Fruit fly (Drosophila melanogaster): ENCODE data around the gene Rab9Fb.
"Not testable (repeated sequence)": the region's sequence is repeated elsewhere in the genome, so short reads cannot be mapped to it uniquely, and the experiment has no call there.

Rab9Fb gene

DNA sequence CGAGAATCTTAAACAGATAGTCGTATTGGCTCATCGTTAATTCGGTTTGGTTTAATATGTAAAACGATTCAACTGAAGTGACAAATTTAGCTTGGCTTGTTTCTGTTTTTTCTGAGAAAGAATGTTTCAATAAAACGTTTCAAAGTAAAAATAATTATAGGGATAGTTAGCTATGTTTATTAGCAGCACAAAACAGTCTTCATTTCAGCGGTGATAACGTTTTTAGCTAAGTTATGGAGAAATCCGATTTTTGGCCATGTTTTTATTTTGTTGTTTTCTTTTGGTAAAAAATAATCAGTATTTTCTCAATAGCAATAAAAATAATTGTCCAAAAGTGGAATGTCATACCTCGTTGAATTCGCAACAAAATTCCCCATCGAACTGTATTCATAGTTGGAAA lies at the start of gene Rab9Fb:
Gene Rab9Fb, minus strand, starts transcription at position 101 of the 400 bp plus-strand sequence.
- TF ChIP-seq ttk (optimal IDR thresholded peaks at IDR 0.05) (no peak), Sin3A (optimal IDR thresholded peaks at IDR 0.05) (no peak), Myc (optimal IDR thresholded peaks at IDR 0.05) (no peak), h (optimal IDR thresholded peaks at IDR 0.05) (no peak), psq (optimal IDR thresholded peaks at IDR 0.05) (no peak), insv (optimal IDR thresholded peaks at IDR 0.05) (no peak)

- TF ChIP-seq psq (optimal IDR thresholded peaks at IDR 0.05) (no peak), Myc (optimal IDR thresholded peaks at IDR 0.05) (no peak), Sin3A (optimal IDR thresholded peaks at IDR 0.05) (no peak), insv (optimal IDR thresholded peaks at IDR 0.05) (no peak), ttk (optimal IDR thresholded peaks at IDR 0.05) (no peak), h (optimal IDR thresholded peaks at IDR 0.05) (no peak)
Measured at dm6 chrX:10966978-10967731, 14.9 kb upstream of the Rab9Fb start, which contains the start of gene C901. Gene C901, minus strand, starts transcription at chrX:10967134.

DNA sequence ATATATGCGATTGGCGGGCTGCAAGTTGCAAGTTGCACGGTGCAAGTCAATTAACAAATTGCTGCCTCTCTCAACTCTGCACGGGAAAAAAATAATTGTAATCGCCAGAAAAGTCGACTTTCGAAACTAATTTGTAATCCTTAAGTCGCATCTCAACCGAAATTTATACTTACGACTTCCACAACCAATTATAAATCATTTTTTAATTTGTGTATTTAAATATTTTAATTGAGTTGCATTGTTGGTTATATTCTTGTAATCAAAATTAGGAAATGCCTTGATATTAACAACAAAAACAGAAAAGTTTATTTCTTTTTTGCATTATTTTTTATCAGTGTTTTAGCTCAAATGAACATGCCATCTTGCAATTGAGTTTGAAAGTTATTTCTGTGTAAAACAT lies 7.6 kb upstream of the Rab9Fb start:
- TF ChIP-seq h (optimal IDR thresholded peaks at IDR 0.05): no peak
- no peak for TF ChIP-seq Myc (optimal IDR thresholded peaks at IDR 0.05)
- no peak for TF ChIP-seq Sin3A (optimal IDR thresholded peaks at IDR 0.05)
- no peak for TF ChIP-seq ttk (optimal IDR thresholded peaks at IDR 0.05)
- no peak for TF ChIP-seq insv (optimal IDR thresholded peaks at IDR 0.05)
- TF ChIP-seq psq (optimal IDR thresholded peaks at IDR 0.05): no peak

- no peak for TF ChIP-seq ttk (optimal IDR thresholded peaks at IDR 0.05)
- no peak for TF ChIP-seq h (optimal IDR thresholded peaks at IDR 0.05)
- TF ChIP-seq Sin3A (optimal IDR thresholded peaks at IDR 0.05): no peak
- TF ChIP-seq Myc (optimal IDR thresholded peaks at IDR 0.05): no peak
- no peak for TF ChIP-seq insv (optimal IDR thresholded peaks at IDR 0.05)
- TF ChIP-seq psq (optimal IDR thresholded peaks at IDR 0.05): no peak
Measured at dm6 chrX:10953240-10953639, 954 bp upstream of the Rab9Fb start.

dm6 chrX:10950930-10951329 lies 1.4 kb downstream of the Rab9Fb start, which contains the start of gene Rab9Fa:
Gene Rab9Fa, minus strand, starts transcription at chrX:10951030.
- TF ChIP-seq Sin3A, Myc, psq (optimal IDR thresholded peaks at IDR 0.05): not testable (repeated sequence)

- TF ChIP-seq Myc (optimal IDR thresholded peaks at IDR 0.05) (no peak), insv (optimal IDR thresholded peaks at IDR 0.05) (no peak), h (optimal IDR thresholded peaks at IDR 0.05) (no peak), Sin3A (optimal IDR thresholded peaks at IDR 0.05) (no peak), psq (optimal IDR thresholded peaks at IDR 0.05) (no peak), ttk (optimal IDR thresholded peaks at IDR 0.05) (no peak)
Measured at dm6 chrX:10936599-10936998, 15.7 kb downstream of the Rab9Fb start.

DNA sequence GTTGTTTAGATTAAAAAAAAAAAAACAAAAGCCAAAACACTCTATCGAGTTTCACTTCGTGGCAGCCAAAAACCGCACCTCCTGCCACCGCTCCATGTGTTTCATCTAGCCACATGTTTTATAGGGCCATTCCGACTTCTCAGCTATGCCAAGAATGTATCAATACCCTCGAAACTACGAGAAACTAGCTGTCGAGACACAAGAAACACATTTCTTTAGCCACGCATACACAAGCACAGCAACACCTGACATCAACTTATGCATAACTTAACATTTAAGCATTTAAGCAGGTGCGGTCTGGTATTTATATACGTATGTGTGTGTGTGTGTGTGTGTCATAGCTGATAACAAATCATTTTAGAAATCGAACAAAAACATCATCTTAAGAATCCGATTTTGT lies 16.7 kb downstream of the Rab9Fb start:
- TF ChIP-seq h (optimal IDR thresholded peaks at IDR 0.05): no peak
- no peak for TF ChIP-seq insv (optimal IDR thresholded peaks at IDR 0.05)
- TF ChIP-seq psq (optimal IDR thresholded peaks at IDR 0.05): no peak
- TF ChIP-seq Myc (optimal IDR thresholded peaks at IDR 0.05): no peak
- no peak for TF ChIP-seq ttk (optimal IDR thresholded peaks at IDR 0.05)
- no peak for TF ChIP-seq Sin3A (optimal IDR thresholded peaks at IDR 0.05)

dm6 chrX:10933776-10934175 lies 18.5 kb downstream of the Rab9Fb start:
- no peak for TF ChIP-seq Myc (optimal IDR thresholded peaks at IDR 0.05)
- TF ChIP-seq insv (optimal IDR thresholded peaks at IDR 0.05): no peak
- no peak for TF ChIP-seq ttk (optimal IDR thresholded peaks at IDR 0.05)
- no peak for TF ChIP-seq Sin3A (optimal IDR thresholded peaks at IDR 0.05)
- no peak for TF ChIP-seq h (optimal IDR thresholded peaks at IDR 0.05)
- TF ChIP-seq psq (optimal IDR thresholded peaks at IDR 0.05): no peak

DNA sequence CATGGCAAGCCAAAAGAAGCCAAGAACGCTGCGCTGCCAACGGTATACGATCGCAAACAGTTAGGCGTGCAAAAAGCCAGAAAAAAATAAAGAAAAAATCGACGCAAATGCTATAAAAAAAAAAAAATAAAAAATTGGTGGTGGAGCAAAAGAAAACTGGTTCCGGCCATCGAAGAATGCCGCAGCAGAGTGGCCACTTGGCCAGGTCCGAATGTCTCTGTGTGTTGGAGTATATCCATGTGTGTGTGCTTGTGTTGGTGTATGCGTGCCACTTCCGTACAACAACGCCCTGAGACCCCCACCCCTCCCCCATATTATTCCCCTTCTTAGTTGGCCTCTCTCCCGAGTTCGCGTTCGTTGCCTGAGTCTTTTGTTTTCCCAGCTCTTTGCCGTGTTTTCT lies 20.0 kb downstream of the Rab9Fb start:
- TF ChIP-seq Myc (optimal IDR thresholded peaks at IDR 0.05) (no peak), h (optimal IDR thresholded peaks at IDR 0.05) (no peak), ttk (optimal IDR thresholded peaks at IDR 0.05) (no peak), insv (optimal IDR thresholded peaks at IDR 0.05) (no peak), Sin3A (optimal IDR thresholded peaks at IDR 0.05) (no peak), psq (optimal IDR thresholded peaks at IDR 0.05) (no peak)

DNA sequence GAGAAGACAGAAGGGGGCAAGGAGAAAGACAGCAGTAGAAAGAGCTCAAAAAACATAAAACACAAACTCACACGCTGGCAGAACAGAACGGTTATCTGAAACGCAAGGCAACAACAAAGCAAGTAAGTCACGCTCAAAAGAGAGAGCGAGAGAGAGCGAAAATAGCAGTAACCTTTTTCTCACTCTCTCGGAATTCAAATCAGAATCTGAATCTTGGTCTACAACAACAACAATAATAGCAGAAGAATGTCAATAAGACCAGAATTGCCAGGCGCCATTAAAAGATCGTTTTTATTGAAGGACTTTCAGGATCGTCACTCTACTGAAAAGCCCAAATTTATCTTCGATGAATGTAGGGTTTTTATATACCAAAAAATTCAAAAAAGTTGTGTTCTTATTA lies 21.0 kb downstream of the Rab9Fb start:
- no peak for TF ChIP-seq insv (optimal IDR thresholded peaks at IDR 0.05)
- TF ChIP-seq psq (optimal IDR thresholded peaks at IDR 0.05): no peak
- TF ChIP-seq Myc (optimal IDR thresholded peaks at IDR 0.05): no peak
- TF ChIP-seq Sin3A (optimal IDR thresholded peaks at IDR 0.05): no peak
- TF ChIP-seq h (optimal IDR thresholded peaks at IDR 0.05): no peak
- no peak for TF ChIP-seq ttk (optimal IDR thresholded peaks at IDR 0.05)

dm6 chrX:10930553-10931092 lies 21.7 kb downstream of the Rab9Fb start, which contains the start of gene Myo10A:
Gene Myo10A, plus strand, starts transcription at chrX:10930840.
- TF ChIP-seq Sin3A (optimal IDR thresholded peaks at IDR 0.05) (no peak), ttk (optimal IDR thresholded peaks at IDR 0.05) (no peak), insv (optimal IDR thresholded peaks at IDR 0.05) (no peak)

DNA sequence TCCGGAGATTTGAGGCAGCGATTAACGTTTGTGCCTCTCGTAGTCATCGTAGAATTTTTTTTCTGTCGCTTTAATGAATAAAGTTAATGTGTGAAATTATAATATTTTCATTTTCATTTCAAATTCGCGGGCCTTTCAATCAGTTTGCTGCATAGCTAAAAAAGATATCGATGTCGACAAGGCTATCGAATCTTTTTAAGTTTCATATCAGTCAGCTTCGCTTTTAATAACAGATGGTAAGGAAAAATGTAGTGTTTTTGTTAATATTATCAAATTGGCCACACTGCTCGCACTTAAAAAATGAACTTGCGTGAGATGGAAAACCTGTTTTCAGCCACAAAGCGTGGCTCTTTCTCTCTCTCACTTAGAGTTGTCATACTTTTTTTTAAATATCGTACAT lies 22.7 kb downstream of the Rab9Fb start:
- TF ChIP-seq Sin3A (optimal IDR thresholded peaks at IDR 0.05): no peak
- TF ChIP-seq insv (optimal IDR thresholded peaks at IDR 0.05): no peak
- TF ChIP-seq h (optimal IDR thresholded peaks at IDR 0.05): no peak
- TF ChIP-seq psq (optimal IDR thresholded peaks at IDR 0.05): no peak
- no peak for TF ChIP-seq Myc (optimal IDR thresholded peaks at IDR 0.05)
- no peak for TF ChIP-seq ttk (optimal IDR thresholded peaks at IDR 0.05)

All from Kc167 (cell line).